Worm (Caenorhabditis elegans): ENCODE data around the gene C15H9.3.

The C15H9.3 gene

DNA sequence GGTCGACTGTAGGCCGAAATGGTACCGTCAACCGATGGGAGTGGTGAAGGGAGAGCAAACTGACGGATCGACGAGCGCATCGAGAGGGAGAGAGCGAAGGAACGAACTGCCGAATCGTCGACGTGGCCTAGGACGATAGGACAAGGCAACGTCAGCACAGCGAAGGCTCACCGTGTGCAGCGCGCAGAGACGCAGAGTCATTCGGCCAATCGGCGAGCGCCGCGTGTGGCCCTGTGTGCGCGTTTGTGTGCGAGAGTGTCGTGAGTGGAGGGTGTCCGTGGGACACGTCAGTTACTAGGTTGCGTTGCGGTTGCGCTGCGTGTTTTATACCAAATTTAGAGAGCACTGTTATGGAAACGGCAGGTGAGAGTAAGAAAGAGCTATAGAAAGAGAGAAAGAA lies 23.6 kb upstream of the C15H9.3 start, which contains the start of gene hsp-3 (continued):
- TF ChIP-seq ceh-90 (tag; optimal IDR thresholded peaks at IDR 0.05): no peak
- TF ChIP-seq elt-3 (tag; optimal IDR thresholded peaks at IDR 0.05): peak in 5 of 6 experiments; percentile 58 to 96 (median 80)
- no peak for TF ChIP-seq tlp-1 (tag; optimal IDR thresholded peaks at IDR 0.05)
- TF ChIP-seq mdl-1 (tag; optimal IDR thresholded peaks at IDR 0.05): peak in 1 of 2 experiments; percentile 98
- peak; percentile 33 for TF ChIP-seq unc-130 (tag; optimal IDR thresholded peaks at IDR 0.05)
- TF ChIP-seq egl-13 (tag; optimal IDR thresholded peaks at IDR 0.05): peak; percentile 92
- TF ChIP-seq lir-3 (tag; optimal IDR thresholded peaks at IDR 0.05; ENCODE audit: poor library complexity): peak; percentile 89
- TF ChIP-seq blmp-1 (tag; optimal IDR thresholded peaks at IDR 0.05): peak; percentile 41
- peak; percentile 96 for TF ChIP-seq unc-86 (tag; optimal IDR thresholded peaks at IDR 0.05)
- no peak for TF ChIP-seq ets-5 (GFP tag; IDR thresholded peaks at IDR 0.05)
- TF ChIP-seq isw-1 (GFP tag; IDR thresholded peaks at IDR 0.05): peak; percentile 96
- peak; percentile 87 for TF ChIP-seq fkh-10 (GFP tag; optimal IDR thresholded peaks at IDR 0.05)
- TF ChIP-seq nhr-90 (tag; optimal IDR thresholded peaks at IDR 0.05; ENCODE audit: poor library complexity): peak; percentile 98
- peak; percentile 92 for TF ChIP-seq ceh-88 (GFP tag; IDR thresholded peaks at IDR 0.05)
- TF ChIP-seq snu-23 (GFP tag; optimal IDR thresholded peaks at IDR 0.05): peak; percentile 99
- TF ChIP-seq sptf-1 (tag; optimal IDR thresholded peaks at IDR 0.05): no peak
- peak; percentile 76 for TF ChIP-seq snpc-4 (tag; optimal IDR thresholded peaks at IDR 0.05)
- peak; percentile 84 for TF ChIP-seq nhr-11 (tag; optimal IDR thresholded peaks at IDR 0.05)
- TF ChIP-seq lin-14 (GFP tag; optimal IDR thresholded peaks at IDR 0.05): peak; percentile 99
- TF ChIP-seq mab-9 (GFP tag; IDR thresholded peaks at IDR 0.05): peak; percentile 90
- TF ChIP-seq C16A3.4 (tag; optimal IDR thresholded peaks at IDR 0.05): peak; percentile 90
- peak; percentile 97 for TF ChIP-seq sup-37 (GFP tag; optimal IDR thresholded peaks at IDR 0.05)
- peak; percentile 78 for TF ChIP-seq nhr-76 (tag; optimal IDR thresholded peaks at IDR 0.05)
- TF ChIP-seq C04F5.9 (tag; optimal IDR thresholded peaks at IDR 0.05): peak; percentile 85
- peak in 1 of 2 experiments; percentile 93 for TF ChIP-seq ztf-11 (tag; optimal IDR thresholded peaks at IDR 0.05)
- peak; percentile 67 for TF ChIP-seq sox-4 (tag; optimal IDR thresholded peaks at IDR 0.05)
- TF ChIP-seq pqm-1 (tag; optimal IDR thresholded peaks at IDR 0.05): peak; percentile 2
- peak; percentile 88 for TF ChIP-seq nhr-237 (tag; optimal IDR thresholded peaks at IDR 0.05)
- peak; percentile 84 to 92 for TF ChIP-seq efl-1 (optimal IDR thresholded peaks at IDR 0.05)
- TF ChIP-seq efl-1 (GFP tag; optimal IDR thresholded peaks at IDR 0.05 in 1 of 2): peak; percentile 84 to 97
- TF ChIP-seq egl-27 (tag; optimal IDR thresholded peaks at IDR 0.05): peak; percentile 79 to 88
- peak; percentile 92 for TF ChIP-seq mep-1 (tag; optimal IDR thresholded peaks at IDR 0.05)
- peak; percentile 91 for TF ChIP-seq lin-15B (tag; optimal IDR thresholded peaks at IDR 0.05)
- no peak for TF ChIP-seq Y116A8C.19 (tag; optimal IDR thresholded peaks at IDR 0.05; ENCODE audit: borderline replicate concordance)
- peak; percentile 98 for TF ChIP-seq nhr-20 (tag; optimal IDR thresholded peaks at IDR 0.05)
- peak; percentile 75 for TF ChIP-seq aha-1 (tag; optimal IDR thresholded peaks at IDR 0.05)
- no peak for TF ChIP-seq nhr-12 (tag; optimal IDR thresholded peaks at IDR 0.05)
- TF ChIP-seq dsc-1 (tag; optimal IDR thresholded peaks at IDR 0.05): peak; percentile 88
- TF ChIP-seq lsy-2 (tag; optimal IDR thresholded peaks at IDR 0.05): peak; percentile 95 to 97
- peak; percentile 11 for TF ChIP-seq fkh-4 (tag; optimal IDR thresholded peaks at IDR 0.05; ENCODE audit: borderline replicate concordance)
- peak; percentile 94 to 97 (median 95) for TF ChIP-seq ceh-82 (tag; optimal IDR thresholded peaks at IDR 0.05)
- peak; percentile 97 for TF ChIP-seq nhr-47 (tag; optimal IDR thresholded peaks at IDR 0.05)
- TF ChIP-seq nhr-84 (tag; optimal IDR thresholded peaks at IDR 0.05): no peak
- peak; percentile 90 for TF ChIP-seq ztf-4 (tag; optimal IDR thresholded peaks at IDR 0.05)
- TF ChIP-seq hpl-2 (GFP tag; optimal IDR thresholded peaks at IDR 0.05): peak; percentile 89
- TF ChIP-seq rnt-1 (tag; optimal IDR thresholded peaks at IDR 0.05): peak; percentile 95
- TF ChIP-seq ces-1 (GFP tag; optimal IDR thresholded peaks at IDR 0.05): no peak
- no peak for TF ChIP-seq zag-1 (tag; optimal IDR thresholded peaks at IDR 0.05)
- TF ChIP-seq efl-3 (GFP tag; optimal IDR thresholded peaks at IDR 0.05): peak; percentile 49
- peak; percentile 93 for TF ChIP-seq fos-1 (tag; optimal IDR thresholded peaks at IDR 0.05)
- TF ChIP-seq grh-1 (GFP tag; IDR thresholded peaks at IDR 0.05): peak; percentile 99
- TF ChIP-seq irx-1 (tag; optimal IDR thresholded peaks at IDR 0.05): peak; percentile 91
- peak; percentile 95 for TF ChIP-seq elt-2 (tag; optimal IDR thresholded peaks at IDR 0.05)
- TF ChIP-seq tbx-2 (tag; optimal IDR thresholded peaks at IDR 0.05): peak; percentile 98
